Fruit fly (Drosophila melanogaster): ENCODE results near the gene CG42445.

DNA sequence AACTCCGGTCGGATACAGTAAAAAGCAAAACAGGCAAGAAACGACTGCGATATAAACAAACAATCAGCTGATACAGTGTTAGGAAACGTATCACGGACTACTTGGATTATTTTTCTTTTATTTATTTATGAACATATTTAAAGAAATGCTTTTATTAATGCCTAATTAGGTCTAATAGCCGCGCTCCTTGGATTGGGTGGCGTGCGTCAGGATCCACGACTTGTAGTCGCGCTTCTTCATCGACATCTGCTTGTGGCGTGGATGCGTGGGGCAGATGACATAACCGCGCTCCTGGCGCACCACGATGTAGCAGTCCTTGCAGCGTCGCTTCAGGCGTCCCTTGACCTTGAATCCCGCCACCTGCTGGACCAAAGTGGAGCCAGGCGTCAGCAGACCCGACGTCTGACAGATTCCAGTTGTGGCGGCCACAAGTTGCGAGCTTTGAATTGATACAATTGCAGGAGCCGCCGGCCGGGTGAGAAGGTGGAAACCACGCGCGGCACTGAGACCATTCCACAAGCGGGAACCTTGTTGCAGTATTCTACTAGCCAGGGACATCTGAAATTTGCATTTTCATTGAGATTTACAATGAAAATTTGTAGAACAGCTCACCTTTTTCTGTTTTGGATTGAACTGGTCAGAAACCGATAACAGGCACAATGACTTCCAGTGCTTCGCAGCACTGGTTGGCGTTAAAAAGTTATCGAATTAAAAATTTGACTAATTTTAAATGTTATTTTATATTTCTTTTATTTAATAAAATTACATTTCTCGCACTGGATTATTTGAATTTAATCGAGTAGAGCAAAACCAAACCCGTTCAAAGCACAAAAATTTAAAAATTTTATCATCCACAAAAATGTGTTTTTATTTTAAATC, 34.0 kb downstream of the CG42445 start, which contains the start of the genes CG7550 and mRpL36:
- no peak for TF ChIP-seq insv (optimal IDR thresholded peaks at IDR 0.05)
- TF ChIP-seq h (optimal IDR thresholded peaks at IDR 0.05), result no peak
